Worm (Caenorhabditis elegans): ENCODE data around the gene VC5.2.
"Not testable (repeated sequence)": the region's sequence is repeated elsewhere in the genome, so short reads cannot be mapped to it uniquely, and the experiment has no call there.

VC5.2 gene

DNA sequence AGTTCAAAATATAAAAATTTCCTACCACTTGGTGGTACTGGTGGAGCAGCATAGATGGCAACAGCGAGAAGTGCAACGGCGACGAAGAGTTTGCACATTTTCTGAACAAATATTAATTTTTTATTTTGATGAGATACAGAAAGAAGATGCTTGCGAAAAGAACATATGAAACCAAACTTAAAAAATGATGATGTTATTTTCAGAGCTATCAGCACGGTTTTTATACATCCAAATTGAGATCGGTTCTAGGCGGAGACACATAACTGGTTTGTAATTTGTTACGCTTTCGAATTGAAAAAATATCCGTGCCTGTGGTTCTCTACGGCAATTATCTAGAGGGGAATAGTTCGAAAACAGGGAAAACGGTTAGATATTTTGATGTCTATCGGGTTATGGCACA, 32.7 kb upstream of the VC5.2 start, which contains the start of gene txt-17:
Gene txt-17, minus strand, starts transcription at position 101 of the 400 bp plus-strand sequence.
- TF ChIP-seq fax-1 (tag; optimal IDR thresholded peaks at IDR 0.05) (no peak), hlh-8 (tag; optimal IDR thresholded peaks at IDR 0.05) (no peak), ceh-24 (tag; optimal IDR thresholded peaks at IDR 0.05) (no peak), nfya-1 (tag; optimal IDR thresholded peaks at IDR 0.05) (no peak), madf-2 (tag; optimal IDR thresholded peaks at IDR 0.05) (no peak), ceh-30 (tag; optimal IDR thresholded peaks at IDR 0.05) (no peak), odd-2 (tag; optimal IDR thresholded peaks at IDR 0.05) (no peak), sox-4 (tag; optimal IDR thresholded peaks at IDR 0.05) (no peak), hlh-30 (tag; optimal IDR thresholded peaks at IDR 0.05; ENCODE audit: insufficient read depth) (no peak), eyg-1 (tag; optimal IDR thresholded peaks at IDR 0.05) (no peak), pat-9 (tag; optimal IDR thresholded peaks at IDR 0.05) (no peak), lin-11 (tag; optimal IDR thresholded peaks at IDR 0.05) (no peak), ceh-6 (GFP tag; optimal IDR thresholded peaks at IDR 0.05) (no peak), T23F11.4 (GFP tag; optimal IDR thresholded peaks at IDR 0.05) (no peak)

ce11 chrV:7054598-7054997, 31.2 kb upstream of the VC5.2 start, which contains the start of gene spig-8:
spig-8 (plus strand) TSS chrV:7054898.
- TF ChIP-seq sdc-2 (tag; optimal IDR thresholded peaks at IDR 0.05) (no peak), tbx-7 (tag; optimal IDR thresholded peaks at IDR 0.05) (no peak), ahr-1 (tag; optimal IDR thresholded peaks at IDR 0.05) (no peak), C38D4.7 (GFP tag; optimal IDR thresholded peaks at IDR 0.05) (no peak), ttx-3 (tag; optimal IDR thresholded peaks at IDR 0.05) (no peak), ztf-16 (tag; optimal IDR thresholded peaks at IDR 0.05) (no peak), pros-1 (tag; optimal IDR thresholded peaks at IDR 0.05) (no peak), che-1 (tag; optimal IDR thresholded peaks at IDR 0.05) (no peak), mec-3 (tag; optimal IDR thresholded peaks at IDR 0.05; ENCODE audit: borderline replicate concordance) (no peak), ceh-2 (tag; optimal IDR thresholded peaks at IDR 0.05) (no peak), hlh-15 (tag; optimal IDR thresholded peaks at IDR 0.05) (no peak), hlh-8 (tag; optimal IDR thresholded peaks at IDR 0.05) (no peak), gmeb-2 (tag; optimal IDR thresholded peaks at IDR 0.05) (no peak), fax-1 (tag; optimal IDR thresholded peaks at IDR 0.05) (no peak), pha-2 (tag; optimal IDR thresholded peaks at IDR 0.05) (no peak), pax-1 (tag; optimal IDR thresholded peaks at IDR 0.05) (no peak)

DNA sequence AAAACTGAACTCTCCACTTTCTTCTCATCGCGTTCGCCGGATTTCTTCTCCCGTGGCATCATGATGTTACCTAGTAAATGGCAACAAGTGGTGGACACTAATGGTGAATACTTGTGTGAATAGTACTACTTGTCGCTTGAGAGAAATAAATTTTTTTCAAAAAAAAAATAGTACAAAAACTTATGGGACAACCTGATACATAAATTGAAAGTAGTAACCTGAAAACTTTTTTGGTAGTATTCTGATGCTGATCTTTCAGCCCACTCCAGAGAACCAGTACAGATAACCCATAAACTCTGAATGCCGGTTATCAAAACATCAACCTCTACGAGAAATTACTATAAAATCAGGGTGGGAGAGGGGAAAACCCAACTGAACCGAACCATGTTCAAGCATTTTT, 28.0 kb upstream of the VC5.2 start, which contains the start of gene Y57E12AL.2:
Gene Y57E12AL.2, plus strand, starts transcription at position 301 of the 400 bp plus-strand sequence.
- TF ChIP-seq pros-1 (tag; optimal IDR thresholded peaks at IDR 0.05); T23F11.4 (GFP tag; optimal IDR thresholded peaks at IDR 0.05); ets-4 (tag; optimal IDR thresholded peaks at IDR 0.05): not testable (repeated sequence)

DNA sequence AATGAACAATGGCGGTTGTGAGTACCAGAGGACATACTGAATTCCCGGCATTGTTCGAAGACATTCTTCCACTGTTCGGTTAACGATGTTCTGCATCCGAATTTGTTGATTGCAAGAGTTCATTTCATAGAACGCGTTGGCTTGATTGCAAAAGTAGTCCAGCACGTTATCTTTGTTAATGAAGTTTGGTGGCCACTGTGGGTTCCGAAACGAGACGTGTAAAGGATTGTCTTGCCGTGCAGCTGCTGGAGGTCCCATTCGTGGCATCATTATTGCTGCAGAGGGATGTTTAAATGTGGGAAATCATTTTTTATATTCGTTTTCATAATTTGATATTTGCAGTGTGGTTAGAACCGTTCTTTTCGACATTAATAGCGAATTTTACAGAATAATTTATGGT, 26.4 kb upstream of the VC5.2 start, which contains the start of gene mdt-6:
Gene mdt-6, minus strand, starts transcription at position 275 of the 400 bp plus-strand sequence.
- no peak for TF ChIP-seq pax-1 (tag; optimal IDR thresholded peaks at IDR 0.05)
- TF ChIP-seq hlh-6 (tag; optimal IDR thresholded peaks at IDR 0.05): no peak
- TF ChIP-seq ceh-18 (tag; optimal IDR thresholded peaks at IDR 0.05): no peak
- no peak for TF ChIP-seq rnt-1 (tag; optimal IDR thresholded peaks at IDR 0.05)

- TF ChIP-seq nhr-232 (tag; optimal IDR thresholded peaks at IDR 0.05) (peak; percentile 63), fkh-6 (tag; optimal IDR thresholded peaks at IDR 0.05) (peak; percentile 31), ceh-31 (tag; optimal IDR thresholded peaks at IDR 0.05) (peak; percentile 67), pqm-1 (tag; optimal IDR thresholded peaks at IDR 0.05) (no peak), odd-2 (tag; optimal IDR thresholded peaks at IDR 0.05) (peak; percentile 34), ceh-48 (tag; optimal IDR thresholded peaks at IDR 0.05) (peak; percentile 64), F13H6.1 (tag; optimal IDR thresholded peaks at IDR 0.05) (peak; percentile 73), T23F11.4 (GFP tag; optimal IDR thresholded peaks at IDR 0.05) (no peak), unc-86 (tag; optimal IDR thresholded peaks at IDR 0.05) (peak; percentile 65), pha-2 (tag; optimal IDR thresholded peaks at IDR 0.05) (peak; percentile 44), ceh-6 (GFP tag; optimal IDR thresholded peaks at IDR 0.05) (peak; percentile 56), C38D4.7 (GFP tag; optimal IDR thresholded peaks at IDR 0.05) (peak; percentile 46), pros-1 (tag; optimal IDR thresholded peaks at IDR 0.05) (no peak), K02D7.2 (tag; optimal IDR thresholded peaks at IDR 0.05) (no peak), Y22D7AL.16 (tag; optimal IDR thresholded peaks at IDR 0.05) (peak; percentile 53), hlh-8 (tag; optimal IDR thresholded peaks at IDR 0.05) (peak; percentile 61), ztf-16 (tag; optimal IDR thresholded peaks at IDR 0.05) (peak; percentile 64), ceh-22 (tag; optimal IDR thresholded peaks at IDR 0.05) (no peak), nhr-11 (tag; optimal IDR thresholded peaks at IDR 0.05) (no peak), ceh-18 (tag; optimal IDR thresholded peaks at IDR 0.05) (peak; percentile 72), pag-3 (tag; optimal IDR thresholded peaks at IDR 0.05; ENCODE audit: borderline replicate concordance) (no peak), ceh-19 (GFP tag; optimal IDR thresholded peaks at IDR 0.05) (peak; percentile 48), nfya-1 (tag; optimal IDR thresholded peaks at IDR 0.05) (peak; percentile 71)
Measured at ce11 chrV:7060396-7060795, 25.4 kb upstream of the VC5.2 start, which contains the start of the genes Y57E12AL.6 and Y57E12AL.1. Y57E12AL.6 (minus strand) TSS chrV:7060470. Y57E12AL.1 (plus strand) TSS chrV:7060530.
